Worm (Caenorhabditis elegans) whole organism, L1 larva: Measurements from ENCODE around the gene W08G11.5.

Source experiments
- C04F5.9 ChIP-seq: sonication (generic microtip); optimal IDR thresholded peaks from 2 replicates; lab custom pipeline; 2016; ENCODE audit warnings: missing genetic modification characterization, missing compliant biosample characterization
- C16A3.4 ChIP-seq: fragments of 150-350 bp; optimal IDR thresholded peaks from 2 replicates; lab custom pipeline; 2014; ENCODE audit warnings: missing biosample characterization, missing genetic modification characterization
- C34B4.2 ChIP-seq: sonication (generic microtip); optimal IDR thresholded peaks from 2 replicates; lab custom pipeline; 2017; ENCODE audit warnings: mild to moderate bottlenecking, missing genetic modification characterization, missing compliant biosample characterization
- F16B12.6 ChIP-seq: fragments of 150-350 bp; optimal IDR thresholded peaks from 2 replicates; lab custom pipeline; 2014; ENCODE audit warnings: missing biosample characterization, missing genetic modification characterization
- Y116A8C.19 ChIP-seq: sonication (generic microtip); optimal IDR thresholded peaks from 2 replicates; lab custom pipeline; 2016; ENCODE audit warnings: missing compliant biosample characterization, missing genetic modification characterization, borderline replicate concordance
- aha-1 ChIP-seq: fragments of 150-350 bp; optimal IDR thresholded peaks from 2 replicates; lab custom pipeline; 2014; ENCODE audit warnings: missing biosample characterization, missing genetic modification characterization
- alr-1 ChIP-seq: fragments of 200-800 bp; sonication (Bioruptor generic); optimal IDR thresholded peaks from 2 replicates; lab custom pipeline; 2018; ENCODE audit warnings: borderline replicate concordance, mild to moderate bottlenecking, missing genetic modification characterization, missing compliant biosample characterization
- ama-1 ChIP-seq: fragments of 150-350 bp; optimal IDR thresholded peaks from 2 replicates; lab custom pipeline; 2014
- blmp-1 ChIP-seq: fragments of 150-350 bp; optimal IDR thresholded peaks from 2 replicates; lab custom pipeline; 2014; ENCODE audit warnings: missing biosample characterization, missing genetic modification characterization
- ceh-63 ChIP-seq: fragments of 200-800 bp; sonication (Bioruptor generic); optimal IDR thresholded peaks from 2 replicates; lab custom pipeline; 2018; ENCODE audit warnings: mild to moderate bottlenecking, missing genetic modification characterization, missing compliant biosample characterization
- ceh-8 ChIP-seq: fragments of 200-800 bp; sonication (Bioruptor generic); optimal IDR thresholded peaks from 2 replicates; lab custom pipeline; 2018; ENCODE audit warnings: mild to moderate bottlenecking, missing genetic modification characterization, moderate library complexity, missing compliant biosample characterization
- ceh-82 ChIP-seq, 3 experiments: fragments of 150-350 bp in 1 of 3; sonication (generic microtip) in 2 of 3; optimal IDR thresholded peaks; 2 replicates each; lab custom pipeline; 2014 to 2017; ENCODE audit warnings: missing biosample characterization in 3 of 3, missing genetic modification characterization in 3 of 3
- ceh-90 ChIP-seq: sonication (generic microtip); optimal IDR thresholded peaks from 2 replicates; lab custom pipeline; 2016; ENCODE audit warnings: missing genetic modification characterization, missing compliant biosample characterization
- ces-1 ChIP-seq: fragments of 150-350 bp; optimal IDR thresholded peaks from 2 replicates; lab custom pipeline; 2014; ENCODE audit warnings: missing biosample characterization, missing genetic modification reagents, missing genetic modification characterization
- dpl-1 ChIP-seq, 3 experiments: fragments of 150-350 bp in 2 of 3; sonication (generic microtip) in 1 of 3; optimal IDR thresholded peaks; 2 replicates each; lab custom pipeline; 2014 to 2017; ENCODE audit warnings: missing biosample characterization in 3 of 3, missing genetic modification characterization in 3 of 3, missing genetic modification reagents in 3 of 3
- dsc-1 ChIP-seq: sonication (generic microtip); optimal IDR thresholded peaks from 2 replicates; lab custom pipeline; 2016; ENCODE audit warnings: mild to moderate bottlenecking, missing genetic modification characterization, missing compliant biosample characterization
- efl-3 ChIP-seq: fragments of 200-800 bp; sonication (Bioruptor generic); optimal IDR thresholded peaks from 2 replicates; lab custom pipeline; 2018; ENCODE audit warnings: mild to moderate bottlenecking, missing genetic modification characterization, missing compliant biosample characterization
- egl-27 ChIP-seq, 2 experiments: fragments of 150-350 bp in 1 of 2; sonication (generic microtip); optimal IDR thresholded peaks; 3 replicates each; lab custom pipeline; 2017 to 2018; ENCODE audit warnings: missing biosample characterization in 2 of 2, missing genetic modification characterization in 2 of 2, missing genetic modification reagents in 2 of 2
- elt-2 ChIP-seq: sonication (generic microtip); optimal IDR thresholded peaks from 2 replicates; lab custom pipeline; 2016; ENCODE audit warnings: missing genetic modification characterization, mild to moderate bottlenecking, inconsistent platforms, missing compliant biosample characterization, missing genetic modification reagents
- elt-3 ChIP-seq, 6 experiments: fragments of 150-350 bp in 1 of 6; sonication (generic microtip); optimal IDR thresholded peaks; 2 replicates each; lab custom pipeline; 2017 to 2018; ENCODE audit warnings: missing biosample characterization in 6 of 6, missing genetic modification characterization in 6 of 6, inconsistent platforms in 1 of 6
- fkh-10 ChIP-seq: sonication (generic microtip); optimal IDR thresholded peaks from 2 replicates; lab custom pipeline; 2017; ENCODE audit warnings: missing biosample characterization, missing genetic modification reagents, missing genetic modification characterization
- fkh-4 ChIP-seq: sonication (generic microtip); optimal IDR thresholded peaks from 2 replicates; lab custom pipeline; 2016; ENCODE audit warnings: missing compliant biosample characterization, missing genetic modification characterization, borderline replicate concordance
- fkh-8 ChIP-seq: sonication (generic microtip); optimal IDR thresholded peaks from 2 replicates; lab custom pipeline; 2016; ENCODE audit warnings: mild to moderate bottlenecking, missing genetic modification characterization, missing compliant biosample characterization
- fos-1 ChIP-seq: fragments of 150-350 bp; optimal IDR thresholded peaks from 2 replicates; lab custom pipeline; 2014; ENCODE audit warnings: missing biosample characterization, missing genetic modification characterization
- hlh-4 ChIP-seq: sonication (generic microtip); optimal IDR thresholded peaks from 2 replicates; lab custom pipeline; 2016; ENCODE audit warnings: mild to moderate bottlenecking, missing genetic modification characterization, missing compliant biosample characterization
- isw-1 ChIP-seq: fragments of 200-800 bp; sonication (Bioruptor generic); IDR thresholded peaks from 2 replicates; pipeline ENCODE4 v1.3.6; 2022; ENCODE audit warnings: missing genetic modification characterization, missing compliant biosample characterization
- lin-14 ChIP-seq: fragments of 200-800 bp; sonication (Bioruptor generic); optimal IDR thresholded peaks from 2 replicates; lab custom pipeline; 2018; ENCODE audit warnings: mild to moderate bottlenecking, missing genetic modification characterization, moderate library complexity, missing compliant biosample characterization
- lin-35 ChIP-seq, 2 experiments: fragments of 150-350 bp; optimal IDR thresholded peaks; 2 replicates each; lab custom pipeline; 2014; ENCODE audit warnings: missing biosample characterization in 2 of 2, missing genetic modification characterization in 2 of 2, missing genetic modification reagents in 2 of 2
- lsy-2 ChIP-seq, 2 experiments: fragments of 150-350 bp; optimal IDR thresholded peaks; 2 replicates each; lab custom pipeline; 2014; ENCODE audit warnings: missing biosample characterization in 2 of 2, missing genetic modification characterization in 2 of 2
- mep-1 ChIP-seq: fragments of 150-350 bp; optimal IDR thresholded peaks from 2 replicates; lab custom pipeline; 2014; ENCODE audit warnings: missing biosample characterization, missing genetic modification characterization
- nhr-12 ChIP-seq: sonication (generic microtip); optimal IDR thresholded peaks from 2 replicates; lab custom pipeline; 2017; ENCODE audit warnings: missing biosample characterization, missing genetic modification characterization
- nhr-47 ChIP-seq: sonication (generic microtip); optimal IDR thresholded peaks from 2 replicates; lab custom pipeline; 2016; ENCODE audit warnings: mild to moderate bottlenecking, missing genetic modification characterization, moderate library complexity, missing compliant biosample characterization
- nhr-76 ChIP-seq: sonication (generic microtip); optimal IDR thresholded peaks from 2 replicates; lab custom pipeline; 2017; ENCODE audit warnings: missing biosample characterization, missing genetic modification characterization
- nhr-84 ChIP-seq: sonication (generic microtip); optimal IDR thresholded peaks from 2 replicates; lab custom pipeline; 2017; ENCODE audit warnings: missing biosample characterization, missing genetic modification characterization
- nhr-85 ChIP-seq: sonication (generic microtip); peaks from one replicate; lab custom pipeline; 2016; ENCODE audit warnings: missing genetic modification characterization, inconsistent platforms, missing compliant biosample characterization
- nhr-90 ChIP-seq: sonication (generic microtip); optimal IDR thresholded peaks from 2 replicates; lab custom pipeline; 2016; ENCODE audit warnings: mild to moderate bottlenecking, missing genetic modification characterization, missing compliant biosample characterization; ENCODE audit not compliant: poor library complexity
- pag-3 ChIP-seq: sonication (generic microtip); optimal IDR thresholded peaks from 2 replicates; lab custom pipeline; 2017; ENCODE audit warnings: missing genetic modification characterization, mild to moderate bottlenecking, missing compliant biosample characterization, antibody characterized with exemption, borderline replicate concordance; ENCODE audit not compliant: insufficient read depth
- pax-3 ChIP-seq: fragments of 200-800 bp; sonication (Bioruptor generic); optimal IDR thresholded peaks from 2 replicates; lab custom pipeline; 2018; ENCODE audit warnings: mild to moderate bottlenecking, missing genetic modification characterization, moderate library complexity, missing compliant biosample characterization
- pqm-1 ChIP-seq: sonication (generic microtip); optimal IDR thresholded peaks from 3 replicates; lab custom pipeline; 2017; ENCODE audit warnings: missing biosample characterization, missing genetic modification characterization
- skn-1 ChIP-seq: fragments of 150-350 bp; optimal IDR thresholded peaks from 2 replicates; lab custom pipeline; 2014; ENCODE audit warnings: missing biosample characterization, missing genetic modification characterization
- snpc-4 ChIP-seq: fragments of 150-350 bp; optimal IDR thresholded peaks from 2 replicates; lab custom pipeline; 2014; ENCODE audit warnings: missing biosample characterization, missing genetic modification characterization
- snu-23 ChIP-seq: sonication (generic microtip); optimal IDR thresholded peaks from 2 replicates; lab custom pipeline; 2016; ENCODE audit warnings: missing genetic modification characterization, missing compliant biosample characterization
- sox-4 ChIP-seq: sonication (generic microtip); optimal IDR thresholded peaks from 2 replicates; lab custom pipeline; 2016; ENCODE audit warnings: missing genetic modification characterization, missing compliant biosample characterization
- sptf-1 ChIP-seq: fragments of 150-350 bp; optimal IDR thresholded peaks from 2 replicates; lab custom pipeline; 2014; ENCODE audit warnings: missing biosample characterization, missing genetic modification characterization
- sup-37 ChIP-seq: fragments of 200-800 bp; sonication (Bioruptor generic); optimal IDR thresholded peaks from 2 replicates; lab custom pipeline; 2018; ENCODE audit warnings: mild to moderate bottlenecking, missing genetic modification characterization, missing compliant biosample characterization
- tbx-2 ChIP-seq: sonication (generic microtip); optimal IDR thresholded peaks from 2 replicates; lab custom pipeline; 2016; ENCODE audit warnings: missing genetic modification characterization, missing compliant biosample characterization
- unc-86 ChIP-seq: sonication (generic microtip); optimal IDR thresholded peaks from 2 replicates; lab custom pipeline; 2016; ENCODE audit warnings: missing genetic modification characterization, missing compliant biosample characterization
- xbp-1 ChIP-seq: sonication (generic microtip); optimal IDR thresholded peaks from 2 replicates; lab custom pipeline; 2016; ENCODE audit warnings: missing genetic modification characterization, missing compliant biosample characterization
- zag-1 ChIP-seq: fragments of 150-350 bp; optimal IDR thresholded peaks from 2 replicates; lab custom pipeline; 2014; ENCODE audit warnings: missing biosample characterization, missing genetic modification characterization
- zip-4 ChIP-seq: fragments of 200-800 bp; sonication (Bioruptor generic); optimal IDR thresholded peaks from 2 replicates; lab custom pipeline; 2018; ENCODE audit warnings: mild to moderate bottlenecking, missing genetic modification characterization, moderate library complexity, missing compliant biosample characterization
- ztf-11 ChIP-seq, 2 experiments: sonication (generic microtip); optimal IDR thresholded peaks; 2 replicates each; lab custom pipeline; 2016 to 2017; ENCODE audit warnings: missing genetic modification characterization in 2 of 2, missing biosample characterization in 1 of 2, missing compliant biosample characterization in 1 of 2

Gene W08G11.5

DNA sequence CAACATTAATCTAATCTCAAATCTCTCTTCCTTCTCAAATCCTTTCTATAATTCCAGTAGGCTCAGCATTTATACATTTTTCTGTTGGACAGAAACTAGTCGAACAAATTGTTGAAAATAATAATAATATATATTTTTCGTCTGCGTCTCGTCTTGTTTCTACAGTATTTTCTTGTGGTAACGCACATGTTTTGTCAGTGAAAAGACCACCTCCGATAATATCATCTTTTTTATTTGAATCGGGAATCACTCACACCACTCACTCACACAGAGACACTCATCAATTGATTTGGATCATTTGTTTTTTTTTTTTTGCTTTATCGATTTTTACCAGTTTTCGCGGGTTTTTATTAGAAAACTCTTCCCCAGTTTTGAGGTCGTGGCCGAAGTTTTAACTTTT is 8.4 kb upstream of the W08G11.5 start:
- peak in 1 of 2 experiments; percentile 14 for TF ChIP-seq lsy-2 (tag; optimal IDR thresholded peaks at IDR 0.05; lab: Kevin White, UChicago)
- no peak for TF ChIP-seq pqm-1
- TF ChIP-seq lin-35 (GFP tag; optimal IDR thresholded peaks at IDR 0.05; lab: Kevin White, UChicago) = peak in 1 of 2 experiments; percentile 6
- TF ChIP-seq nhr-85 (tag; lab: Kevin White, UChicago) = peak; percentile 18
- peak; percentile 40 for TF ChIP-seq mep-1 (tag; lab: Kevin White, UChicago)
- peak in 1 of 6 experiments; percentile 31 for TF ChIP-seq elt-3 (tag; optimal IDR thresholded peaks at IDR 0.05; lab: Kevin White, UChicago)
- peak; percentile 18 for TF ChIP-seq snu-23
- TF ChIP-seq C16A3.4 (tag; lab: Kevin White, UChicago) = no peak
- peak; percentile 52 for TF ChIP-seq lin-14
- no peak for TF ChIP-seq zip-4
- peak; percentile 55 for TF ChIP-seq blmp-1
- peak; percentile 44 for TF ChIP-seq skn-1 (tag; lab: Kevin White, UChicago)

DNA sequence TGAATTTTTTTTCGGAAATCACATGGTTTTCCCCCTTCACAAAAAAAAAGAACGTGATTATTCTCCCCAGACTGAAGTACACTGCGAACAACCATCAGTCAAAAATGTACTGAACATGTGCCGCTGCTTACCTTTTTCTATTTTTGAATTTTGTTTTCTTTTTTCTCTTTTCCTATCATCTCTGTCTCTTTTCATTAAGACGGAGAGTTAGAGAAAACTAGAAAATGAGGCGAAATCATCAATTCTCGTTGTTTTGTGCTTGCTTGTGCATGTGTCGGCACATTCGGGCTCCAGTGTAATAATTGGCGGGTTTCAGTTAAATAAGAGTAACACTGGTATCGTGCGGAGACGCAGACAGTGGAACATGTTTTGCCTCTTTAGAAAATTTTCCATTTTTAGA is 6.0 kb upstream of the W08G11.5 start:
- TF ChIP-seq nhr-76 (no peak), tbx-2 (no peak), dpl-1 (GFP tag; optimal IDR thresholded peaks at IDR 0.05; lab: Kevin White, UChicago) (peak in 1 of 3 experiments; percentile 13), nhr-47 (tag; lab: Kevin White, UChicago) (no peak), elt-2 (no peak), nhr-90 (tag; lab: Kevin White, UChicago) (no peak), zip-4 (no peak), F16B12.6 (tag; lab: Kevin White, UChicago) (no peak), nhr-12 (tag; lab: Kevin White, UChicago) (no peak), pax-3 (tag; lab: Kevin White, UChicago) (no peak), nhr-84 (no peak), ceh-63 (GFP tag; lab: Kevin White, UChicago) (no peak), hlh-4 (tag; lab: Kevin White, UChicago) (no peak), ceh-8 (GFP tag; lab: Kevin White, UChicago) (no peak), lsy-2 (tag; optimal IDR thresholded peaks at IDR 0.05; lab: Kevin White, UChicago) (peak in 1 of 2 experiments; percentile 44), mep-1 (tag; lab: Kevin White, UChicago) (peak; percentile 39), C34B4.2 (tag; lab: Kevin White, UChicago) (no peak), ceh-90 (tag; lab: Kevin White, UChicago) (no peak), fkh-8 (tag; lab: Kevin White, UChicago) (no peak), C04F5.9 (tag; lab: Kevin White, UChicago) (no peak), efl-3 (GFP tag; lab: Kevin White, UChicago) (no peak), ztf-11 (tag; optimal IDR thresholded peaks at IDR 0.05; lab: Kevin White, UChicago) (no peak), nhr-85 (tag; lab: Kevin White, UChicago) (peak; percentile 36), isw-1 (GFP tag; lab: Robert Waterston, UW) (no peak), ceh-82 (tag; optimal IDR thresholded peaks at IDR 0.05; lab: Kevin White, UChicago) (no peak), skn-1 (tag; lab: Kevin White, UChicago) (peak; percentile 28), egl-27 (tag; optimal IDR thresholded peaks at IDR 0.05; lab: Kevin White, UChicago) (no peak), zag-1 (tag; lab: Kevin White, UChicago) (no peak), fkh-10 (GFP tag; lab: Kevin White, UChicago) (no peak), Y116A8C.19 (tag; lab: Kevin White, UChicago) (no peak), dsc-1 (tag; lab: Kevin White, UChicago) (peak; percentile 51), fos-1 (no peak), sptf-1 (tag; lab: Kevin White, UChicago) (no peak), ama-1 (lab: Kevin White, UChicago) (no peak), aha-1 (no peak), alr-1 (tag; lab: Kevin White, UChicago) (no peak), sup-37 (GFP tag; lab: Kevin White, UChicago) (no peak), lin-35 (GFP tag; optimal IDR thresholded peaks at IDR 0.05; lab: Kevin White, UChicago) (peak in 1 of 2 experiments; percentile 61), pag-3 (no peak), unc-86 (tag; lab: Kevin White, UChicago) (no peak), xbp-1 (tag; lab: Kevin White, UChicago) (no peak), ces-1 (GFP tag; lab: Kevin White, UChicago) (no peak), fkh-4 (tag; lab: Kevin White, UChicago) (no peak), sox-4 (no peak), snpc-4 (tag; lab: Kevin White, UChicago) (no peak), pqm-1 (no peak)
